Worm (Caenorhabditis elegans): ENCODE measurements around the gene T13C5.9.

T13C5.9 gene

DNA sequence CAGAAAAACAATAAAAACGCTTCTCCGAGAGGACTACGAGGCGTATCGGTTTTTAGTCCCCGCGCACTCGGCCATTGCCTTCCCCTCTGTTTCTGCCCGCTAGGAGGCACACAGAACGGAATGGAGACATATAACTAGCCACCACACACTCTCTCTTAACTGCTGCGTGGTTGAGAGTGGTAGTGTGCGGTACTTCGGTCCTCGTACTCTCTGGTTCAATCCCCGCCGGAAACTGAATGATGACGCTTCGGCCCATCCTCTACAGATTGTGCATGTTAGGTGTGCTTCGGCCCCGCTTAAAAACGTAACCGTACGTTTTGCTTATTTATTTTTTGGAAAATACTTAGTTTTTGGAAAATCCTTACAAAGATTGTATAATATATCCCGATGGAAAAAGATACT, 17.6 kb downstream of the T13C5.9 start, which contains the start of gene T13C5.6 (continued):
- TF ChIP-seq D2030.7 (GFP tag; IDR thresholded peaks at IDR 0.05) (peak; percentile 43; the same call in 1 of the 2 replicates), ama-1 (optimal IDR thresholded peaks at IDR 0.05) (no peak), ama-1 (GFP tag; optimal IDR thresholded peaks at IDR 0.05) (peak in 1 of 2 experiments; percentile 85), mel-28 (tag; optimal IDR thresholded peaks at IDR 0.05; ENCODE audit: borderline replicate concordance) (peak; percentile 70), unc-130 (GFP tag; optimal IDR thresholded peaks at IDR 0.05) (peak; percentile 76), sdz-38 (tag; optimal IDR thresholded peaks at IDR 0.05) (peak; percentile 61), somi-1 (GFP tag; optimal IDR thresholded peaks at IDR 0.05) (peak; percentile 90), aptf-2 (GFP tag; conservative IDR thresholded peaks at IDR 0.05) (peak; percentile 83), Y53G8AR.9 (GFP tag; conservative IDR thresholded peaks at IDR 0.05) (peak; percentile 72; the same call in 1 of the 2 replicates), F57A8.1 (GFP tag; optimal IDR thresholded peaks at IDR 0.05) (peak; percentile 77), B0261.1 (tag; optimal IDR thresholded peaks at IDR 0.05) (peak; percentile 92), ztf-28 (GFP tag; IDR thresholded peaks at IDR 0.05) (0 out of 2 replicates have a peak, but pooled peaks have one; percentile 44), mes-4 (tag; optimal IDR thresholded peaks at IDR 0.05) (peak; percentile 87), Y95B8A.8 (GFP tag; IDR thresholded peaks at IDR 0.05) (0 out of 2 replicates have a peak, but pooled peaks have one; percentile 48), die-1 (tag; optimal IDR thresholded peaks at IDR 0.05) (peak; percentile 88), ztf-25 (GFP tag; IDR thresholded peaks at IDR 0.05) (peak; percentile 87), let-607 (tag; optimal IDR thresholded peaks at IDR 0.05) (peak; percentile 80 to 84), cebp-2 (GFP tag; IDR thresholded peaks at IDR 0.05) (peak; percentile 93), lsl-1 (GFP tag; optimal IDR thresholded peaks at IDR 0.05) (peak; percentile 22), dpff-1 (tag; optimal IDR thresholded peaks at IDR 0.05) (peak; percentile 2), snpc-1.3 (tag; optimal IDR thresholded peaks at IDR 0.05; ENCODE audit: insufficient read depth) (peak; percentile 81), F33H1.4 (GFP tag; IDR thresholded peaks at IDR 0.05) (peak; percentile 21; the same call in 1 of the 2 replicates), F49E8.2 (tag; optimal IDR thresholded peaks at IDR 0.05; ENCODE audit: insufficient read depth) (no peak), zim-3 (tag; optimal IDR thresholded peaks at IDR 0.05) (peak; percentile 88), snpc-1.1 (tag; optimal IDR thresholded peaks at IDR 0.05; ENCODE audit: insufficient read depth) (no peak), F57C9.4 (tag; optimal IDR thresholded peaks at IDR 0.05) (peak; percentile 91), rpc-1 (optimal IDR thresholded peaks at IDR 0.05) (peak; percentile 91), rpc-1 (tag; optimal IDR thresholded peaks at IDR 0.05) (peak; percentile 70), egl-44 (GFP tag; IDR thresholded peaks at IDR 0.05) (peak; percentile 88), ekl-4 (GFP tag; IDR thresholded peaks at IDR 0.05) (peak; percentile 87), ztf-3 (GFP tag; optimal IDR thresholded peaks at IDR 0.05) (peak; percentile 33), F37B4.10 (GFP tag; IDR thresholded peaks at IDR 0.05) (0 out of 2 replicates have a peak, but pooled peaks have one; percentile 66), F55B11.4 (tag; optimal IDR thresholded peaks at IDR 0.05; ENCODE audit: borderline replicate concordance, insufficient read depth) (no peak), sea-2 (GFP tag; IDR thresholded peaks at IDR 0.05) (no peak), ceh-58 (GFP tag; IDR thresholded peaks at IDR 0.05) (no peak), snpc-4 (GFP tag; optimal IDR thresholded peaks at IDR 0.05) (no peak), snpc-4 (tag; optimal IDR thresholded peaks at IDR 0.05) (peak in 2 of 4 experiments; percentile 71 to 81), Y79H2A.3 (GFP tag; conservative IDR thresholded peaks at IDR 0.05) (peak; percentile 66; the same call in 1 of the 2 replicates), repo-1 (tag; optimal IDR thresholded peaks at IDR 0.05) (peak; percentile 93), mxl-1 (tag; optimal IDR thresholded peaks at IDR 0.05) (peak; percentile 68), xnd-1 (tag; optimal IDR thresholded peaks at IDR 0.05) (no peak), attf-6 (GFP tag; IDR thresholded peaks at IDR 0.05) (no peak), nhr-179 (tag; optimal IDR thresholded peaks at IDR 0.05) (peak; percentile 79), ceh-27 (GFP tag; optimal IDR thresholded peaks at IDR 0.05) (peak; percentile 97), ztf-22 (GFP tag; optimal IDR thresholded peaks at IDR 0.05) (peak; percentile 46), nfyb-1 (GFP tag; IDR thresholded peaks at IDR 0.05) (peak; percentile 93), chd-7 (tag; optimal IDR thresholded peaks at IDR 0.05) (peak; percentile 93), ztf-18 (tag; optimal IDR thresholded peaks at IDR 0.05) (peak; percentile 77), him-1 (tag; optimal IDR thresholded peaks at IDR 0.05) (peak; percentile 49)
